Fruit fly (Drosophila melanogaster): Measurements from ENCODE around the gene Taf2.

The Taf2 gene

DNA sequence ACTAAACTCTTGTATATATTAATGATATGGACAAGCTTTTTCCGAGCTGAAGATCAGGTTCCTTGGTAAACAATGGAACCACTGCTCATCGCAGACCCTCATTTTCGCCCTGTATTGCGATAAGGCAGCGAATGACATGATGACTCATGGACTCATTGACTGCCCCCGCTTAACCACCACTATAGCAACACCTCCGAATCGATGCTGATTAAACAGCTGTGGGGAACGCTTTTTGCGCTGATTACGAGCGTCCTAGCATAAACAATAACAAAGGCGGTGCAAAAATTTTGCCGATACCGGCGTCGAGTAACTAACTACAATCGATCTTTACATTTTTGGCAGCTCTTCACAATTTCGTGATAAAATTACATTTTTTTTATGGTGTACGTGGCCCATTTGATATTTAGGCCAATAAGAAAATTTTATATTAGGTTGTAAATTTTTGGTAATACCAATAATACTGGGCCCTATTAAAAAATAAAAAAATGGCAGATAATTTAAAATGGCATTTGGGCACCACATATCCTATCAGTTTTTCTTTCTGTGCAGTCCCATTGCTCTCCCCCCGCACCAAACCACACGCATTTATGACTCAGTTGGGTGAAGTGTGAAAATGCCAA, 8.8 kb upstream of the Taf2 start:
- TF ChIP-seq Snoo (tag; optimal IDR thresholded peaks at IDR 0.05) (no peak), CG32121 (GFP tag; IDR thresholded peaks at IDR 0.05) (no peak), gl (tag; optimal IDR thresholded peaks at IDR 0.05) (no peak), CG14655 (GFP tag; optimal IDR thresholded peaks at IDR 0.05) (no peak), CG17806 (tag; optimal IDR thresholded peaks at IDR 0.05) (peak; percentile 39), Pif1A (GFP tag; optimal IDR thresholded peaks at IDR 0.05) (peak; percentile 43), EcR (GFP tag; optimal IDR thresholded peaks at IDR 0.05) (peak; percentile 52), CG12605 (GFP tag; IDR thresholded peaks at IDR 0.05) (no peak), CG15710 (tag; optimal IDR thresholded peaks at IDR 0.05) (peak; percentile 27), CG8159 (tag; optimal IDR thresholded peaks at IDR 0.05) (peak; percentile 59), CG4496 (GFP tag; IDR thresholded peaks at IDR 0.05) (0 out of 3 replicates have a peak, but pooled peaks have one; percentile 42), CG9948 (tag; optimal IDR thresholded peaks at IDR 0.05) (peak; percentile 10)

dm6 chr3L:9894643-9895042, 6.2 kb upstream of the Taf2 start, which contains the start of the genes CG6709 and Hez:
Gene CG6709, minus strand, starts transcription at chr3L:9894743.
Gene Hez, minus strand, starts transcription at chr3L:9894743.
- TF ChIP-seq CG4496 (GFP tag; IDR thresholded peaks at IDR 0.05) (no peak), CG14655 (GFP tag; optimal IDR thresholded peaks at IDR 0.05) (no peak), EcR (GFP tag; optimal IDR thresholded peaks at IDR 0.05) (no peak), Ets98B (GFP tag; IDR thresholded peaks at IDR 0.05) (no peak), rn (GFP tag; IDR thresholded peaks at IDR 0.05) (no peak), Pif1A (GFP tag; optimal IDR thresholded peaks at IDR 0.05) (no peak), CG34367 (tag; optimal IDR thresholded peaks at IDR 0.05) (no peak), CG32121 (GFP tag; IDR thresholded peaks at IDR 0.05) (no peak), Pif1B (GFP tag; optimal IDR thresholded peaks at IDR 0.05) (no peak), CG12605 (GFP tag; IDR thresholded peaks at IDR 0.05) (no peak), Snoo (tag; optimal IDR thresholded peaks at IDR 0.05) (no peak), CG10348 (GFP tag; IDR thresholded peaks at IDR 0.05) (no peak)

DNA sequence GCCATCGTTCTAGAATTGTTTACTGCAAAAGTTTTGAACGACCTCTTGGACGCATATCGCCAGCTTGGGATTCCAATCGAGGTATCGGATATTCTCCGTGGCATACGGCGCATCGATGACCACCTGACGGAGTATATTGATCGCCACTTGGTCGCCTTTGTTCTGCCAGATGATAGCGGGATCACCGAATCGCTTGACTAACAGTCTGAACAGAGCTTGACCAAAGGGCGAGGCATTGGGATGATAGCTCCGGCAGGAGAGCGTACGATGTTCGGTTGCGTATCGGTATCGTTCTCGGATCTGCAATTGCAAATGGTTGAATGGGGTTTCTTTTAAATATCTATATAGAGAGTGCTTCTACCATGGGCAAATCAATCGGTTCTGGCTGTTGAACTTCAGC, 5.5 kb upstream of the Taf2 start:
- TF ChIP-seq EcR (GFP tag; optimal IDR thresholded peaks at IDR 0.05) (no peak), Pif1A (GFP tag; optimal IDR thresholded peaks at IDR 0.05) (no peak), fd96Ca (GFP tag; IDR thresholded peaks at IDR 0.05) (no peak), CG12605 (GFP tag; IDR thresholded peaks at IDR 0.05) (no peak), CG8159 (tag; optimal IDR thresholded peaks at IDR 0.05) (no peak), CG8301 (tag; optimal IDR thresholded peaks at IDR 0.05) (no peak), CG13204 (GFP tag; optimal IDR thresholded peaks at IDR 0.05) (no peak), CG17806 (tag; optimal IDR thresholded peaks at IDR 0.05) (no peak), CG32121 (GFP tag; IDR thresholded peaks at IDR 0.05) (no peak), CG10348 (GFP tag; IDR thresholded peaks at IDR 0.05) (no peak), Pif1B (GFP tag; optimal IDR thresholded peaks at IDR 0.05) (no peak), Snoo (tag; optimal IDR thresholded peaks at IDR 0.05) (no peak), Ets98B (GFP tag; IDR thresholded peaks at IDR 0.05) (no peak), CG34367 (tag; optimal IDR thresholded peaks at IDR 0.05) (no peak)

dm6 chr3L:9878685-9879084, 9.8 kb downstream of the Taf2 start, which contains the start of gene CG34382:
Gene CG34382, plus strand, starts transcription at chr3L:9878985.
- 0 out of 3 replicates have a peak, but pooled peaks have one; percentile 41 for TF ChIP-seq CG4496 (GFP tag; IDR thresholded peaks at IDR 0.05)
- TF ChIP-seq CG9948 (tag; optimal IDR thresholded peaks at IDR 0.05) = no peak
- no peak for TF ChIP-seq CG8159 (tag; optimal IDR thresholded peaks at IDR 0.05)

DNA sequence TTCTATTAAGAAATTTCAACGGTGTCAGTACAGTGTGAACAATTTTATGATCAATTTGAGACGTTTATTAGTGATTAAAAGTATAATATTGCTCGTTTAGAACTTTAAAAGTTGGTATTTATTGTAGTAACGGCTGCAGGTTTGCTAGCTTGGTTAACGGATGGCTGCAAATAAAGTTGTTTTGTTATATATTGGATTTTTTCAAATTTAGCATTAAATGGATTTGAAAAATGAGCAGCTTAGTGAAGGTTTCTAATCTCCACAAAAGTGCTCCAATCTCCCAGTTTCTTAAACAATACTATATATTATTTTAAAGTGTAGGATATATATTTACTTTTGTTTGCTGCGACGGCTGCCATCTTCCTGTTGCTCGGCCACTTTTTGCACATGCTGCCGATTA, 16.4 kb downstream of the Taf2 start:
- TF ChIP-seq CG10348 (GFP tag; IDR thresholded peaks at IDR 0.05) (no peak), Pif1B (GFP tag; optimal IDR thresholded peaks at IDR 0.05) (peak; percentile 39), CG8159 (tag; optimal IDR thresholded peaks at IDR 0.05) (peak; percentile 46), CG9948 (tag; optimal IDR thresholded peaks at IDR 0.05) (peak; percentile 36), EcR (GFP tag; optimal IDR thresholded peaks at IDR 0.05) (no peak), CG13204 (GFP tag; optimal IDR thresholded peaks at IDR 0.05) (no peak), Ets98B (GFP tag; IDR thresholded peaks at IDR 0.05) (peak; percentile 13; the same call in 1 of the 2 replicates), CG15710 (tag; optimal IDR thresholded peaks at IDR 0.05) (peak; percentile 3), D1 (tag; optimal IDR thresholded peaks at IDR 0.05) (no peak), CG4496 (GFP tag; IDR thresholded peaks at IDR 0.05) (0 out of 3 replicates have a peak, but pooled peaks have one; percentile 56), CG17806 (tag; optimal IDR thresholded peaks at IDR 0.05) (no peak), CG14655 (GFP tag; optimal IDR thresholded peaks at IDR 0.05) (no peak), CG32121 (GFP tag; IDR thresholded peaks at IDR 0.05) (0 out of 2 replicates have a peak, but pooled peaks have one; percentile 18), fd96Ca (GFP tag; IDR thresholded peaks at IDR 0.05) (peak; percentile 38; the same call in 2 of the 3 replicates), Pif1A (GFP tag; optimal IDR thresholded peaks at IDR 0.05) (no peak), rn (GFP tag; IDR thresholded peaks at IDR 0.05) (no peak), CG34367 (tag; optimal IDR thresholded peaks at IDR 0.05) (no peak), Snoo (tag; optimal IDR thresholded peaks at IDR 0.05) (peak; percentile 2), CG8301 (tag; optimal IDR thresholded peaks at IDR 0.05) (peak; percentile 62)

DNA sequence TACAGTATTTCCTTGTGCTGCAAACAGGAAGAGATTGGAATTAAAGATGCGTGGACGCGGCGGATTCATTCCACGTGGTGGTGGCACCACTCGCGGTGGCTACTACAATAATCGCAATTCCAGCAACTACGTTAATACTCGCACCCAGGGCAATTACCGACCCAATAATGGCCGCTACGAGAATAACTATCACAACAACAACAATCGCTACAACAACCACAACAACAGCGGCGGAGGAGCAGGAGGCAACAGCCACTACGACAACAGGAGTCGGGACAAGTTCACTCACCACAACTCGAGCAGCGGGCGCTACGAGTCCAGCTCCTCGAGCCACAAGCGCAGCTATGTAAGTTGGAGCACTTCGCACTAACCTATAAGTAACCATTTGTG, 23.4 kb downstream of the Taf2 start:
- no peak for TF ChIP-seq gl (tag; optimal IDR thresholded peaks at IDR 0.05)
- no peak for TF ChIP-seq CG12605 (GFP tag; IDR thresholded peaks at IDR 0.05)
- no peak for TF ChIP-seq CG13204 (GFP tag; optimal IDR thresholded peaks at IDR 0.05)
- no peak for TF ChIP-seq Ets98B (GFP tag; IDR thresholded peaks at IDR 0.05)
- TF ChIP-seq Pif1B (GFP tag; optimal IDR thresholded peaks at IDR 0.05) = no peak
- TF ChIP-seq CG15710 (tag; optimal IDR thresholded peaks at IDR 0.05) = no peak
- no peak for TF ChIP-seq D1 (tag; optimal IDR thresholded peaks at IDR 0.05)
- no peak for TF ChIP-seq CG8301 (tag; optimal IDR thresholded peaks at IDR 0.05)
- no peak for TF ChIP-seq EcR (GFP tag; optimal IDR thresholded peaks at IDR 0.05)
- TF ChIP-seq CG9948 (tag; optimal IDR thresholded peaks at IDR 0.05) = no peak
- TF ChIP-seq CG10348 (GFP tag; IDR thresholded peaks at IDR 0.05) = no peak
- TF ChIP-seq Pif1A (GFP tag; optimal IDR thresholded peaks at IDR 0.05) = no peak
- no peak for TF ChIP-seq CG4496 (GFP tag; IDR thresholded peaks at IDR 0.05)
- TF ChIP-seq CG8159 (tag; optimal IDR thresholded peaks at IDR 0.05) = no peak

All from whole organism, pupa.